Worm (Caenorhabditis elegans) whole organism, young adult: ENCODE data around the gene F20D6.1.

Source experiments
- B0336.3 ChIP-seq: fragments of 200-800 bp; sonication (Bioruptor generic); IDR thresholded peaks from 2 replicates; pipeline ENCODE4 v1.3.6; 2022; ENCODE audit warnings: missing genetic modification characterization, missing compliant biosample characterization
- C17E4.6 ChIP-seq: fragments of 200-800 bp; sonication (Bioruptor generic); IDR thresholded peaks from 2 replicates; pipeline ENCODE4 v1.3.6; 2022; ENCODE audit warnings: missing genetic modification reagents, missing genetic modification characterization, missing compliant biosample characterization
- D2030.7 ChIP-seq: fragments of 200-800 bp; sonication (Bioruptor generic); IDR thresholded peaks from 2 replicates; pipeline ENCODE4 v1.3.6; 2022; ENCODE audit warnings: missing genetic modification reagents, missing genetic modification characterization, missing compliant biosample characterization
- F39B2.1 ChIP-seq: fragments of 200-800 bp; sonication (Bioruptor generic); IDR thresholded peaks from 2 replicates; pipeline ENCODE4 v1.3.6; 2022; ENCODE audit warnings: missing genetic modification reagents, missing genetic modification characterization, missing compliant biosample characterization
- F57A8.1 ChIP-seq: fragments of 200-800 bp; sonication (Bioruptor generic); optimal IDR thresholded peaks from 2 replicates; lab custom pipeline; 2018; ENCODE audit warnings: mild to moderate bottlenecking, missing genetic modification characterization, moderate library complexity, missing compliant biosample characterization
- K12H6.12 ChIP-seq: fragments of 200-800 bp; sonication (Bioruptor generic); optimal IDR thresholded peaks from 2 replicates; lab custom pipeline; 2018; ENCODE audit warnings: mild to moderate bottlenecking, missing genetic modification characterization, missing compliant biosample characterization
- Y53F4B.3 ChIP-seq: fragments of 200-800 bp; sonication (Bioruptor generic); IDR thresholded peaks from 2 replicates; pipeline ENCODE4 v1.3.6; 2022; ENCODE audit warnings: missing genetic modification reagents, missing genetic modification characterization, missing compliant biosample characterization
- Y53G8AR.9 ChIP-seq: fragments of 200-800 bp; sonication (Bioruptor generic); conservative IDR thresholded peaks from 2 replicates; pipeline ENCODE4 v1.3.6; 2022; ENCODE audit warnings: missing genetic modification reagents, missing genetic modification characterization, missing compliant biosample characterization
- Y67H2A.10 ChIP-seq: fragments of 200-800 bp; sonication (Bioruptor generic); conservative IDR thresholded peaks from 2 replicates; pipeline ENCODE4 v1.3.6; 2022; ENCODE audit warnings: missing genetic modification reagents, missing genetic modification characterization, missing compliant biosample characterization
- ZK185.1 ChIP-seq: sonication (generic microtip); optimal IDR thresholded peaks from 2 replicates; lab custom pipeline; 2016; ENCODE audit warnings: mild to moderate bottlenecking, missing genetic modification characterization, missing compliant biosample characterization; ENCODE audit not compliant: poor library complexity, severe bottlenecking
- athp-1 ChIP-seq: sonication (generic microtip); optimal IDR thresholded peaks from 2 replicates; lab custom pipeline; 2017; ENCODE audit warnings: mild to moderate bottlenecking, missing genetic modification characterization, missing compliant biosample characterization
- attf-5 ChIP-seq: fragments of 200-800 bp; sonication (Bioruptor generic); optimal IDR thresholded peaks from 2 replicates; lab custom pipeline; 2018; ENCODE audit warnings: mild to moderate bottlenecking, missing genetic modification characterization, missing compliant biosample characterization
- bed-2 ChIP-seq: fragments of 200-800 bp; sonication (Bioruptor generic); IDR thresholded peaks from 2 replicates; pipeline ENCODE4 v1.3.6; 2022; ENCODE audit warnings: missing genetic modification reagents, missing genetic modification characterization, missing compliant biosample characterization
- cebp-1 ChIP-seq, 2 experiments: fragments of 200-800 bp in 1 of 2; sonication (Bioruptor generic) in 1 of 2; sonication (generic microtip) in 1 of 2; IDR thresholded peaks in 1 of 2; optimal IDR thresholded peaks in 1 of 2; 2 replicates each; pipeline versions ENCODE4 v1.3.6 to Lab custom; 2017 to 2022; ENCODE audit warnings: missing compliant biosample characterization in 2 of 2, missing genetic modification characterization in 2 of 2, mild to moderate bottlenecking in 1 of 2, missing genetic modification reagents in 1 of 2, moderate library complexity in 1 of 2
- ceh-58 ChIP-seq: fragments of 200-800 bp; sonication (Bioruptor generic); IDR thresholded peaks from 2 replicates; pipeline ENCODE4 v1.3.6; 2022; ENCODE audit warnings: missing genetic modification characterization, missing compliant biosample characterization
- ceh-79 ChIP-seq: sonication (generic microtip); optimal IDR thresholded peaks from 2 replicates; lab custom pipeline; 2017; ENCODE audit warnings: mild to moderate bottlenecking, missing genetic modification characterization, missing compliant biosample characterization
- ceh-91 ChIP-seq: fragments of 200-800 bp; sonication (Bioruptor generic); IDR thresholded peaks from 2 replicates; pipeline ENCODE4 v1.3.6; 2022; ENCODE audit warnings: missing genetic modification reagents, missing genetic modification characterization, missing compliant biosample characterization
- die-1 ChIP-seq: sonication (generic microtip); optimal IDR thresholded peaks from 2 replicates; lab custom pipeline; 2016; ENCODE audit warnings: missing genotype, mild to moderate bottlenecking, missing genetic modification characterization, missing compliant biosample characterization
- dpff-1 ChIP-seq: sonication (generic microtip); optimal IDR thresholded peaks from 2 replicates; lab custom pipeline; 2017; ENCODE audit warnings: mild to moderate bottlenecking, missing genetic modification characterization, missing compliant biosample characterization
- dpl-1 ChIP-seq: fragments of 150-350 bp; optimal IDR thresholded peaks from 2 replicates; lab custom pipeline; 2014; ENCODE audit warnings: missing biosample characterization, missing genetic modification reagents, missing genetic modification characterization
- efl-1 ChIP-seq: fragments of 150-350 bp; optimal IDR thresholded peaks from 2 replicates; lab custom pipeline; 2014; ENCODE audit warnings: missing biosample characterization, missing genetic modification reagents, missing genetic modification characterization
- fkh-3 ChIP-seq: sonication (generic microtip); optimal IDR thresholded peaks from 2 replicates; lab custom pipeline; 2016; ENCODE audit warnings: mild to moderate bottlenecking, missing genetic modification characterization, missing compliant biosample characterization
- gei-17 ChIP-seq: fragments of 200-800 bp; sonication (Bioruptor generic); optimal IDR thresholded peaks from 2 replicates; lab custom pipeline; 2018; ENCODE audit warnings: mild to moderate bottlenecking, missing genetic modification characterization, missing compliant biosample characterization
- him-1 ChIP-seq: sonication (generic microtip); optimal IDR thresholded peaks from 2 replicates; lab custom pipeline; 2016; ENCODE audit warnings: missing genotype, missing genetic modification reagents, missing genetic modification characterization, missing compliant biosample characterization
- hlh-12 ChIP-seq: sonication (generic microtip); optimal IDR thresholded peaks from 2 replicates; lab custom pipeline; 2016; ENCODE audit warnings: missing genetic modification characterization, missing compliant biosample characterization
- let-526 ChIP-seq: fragments of 200-800 bp; sonication (Bioruptor generic); IDR thresholded peaks from 2 replicates; pipeline ENCODE4 v1.3.6; 2022; ENCODE audit warnings: missing genetic modification reagents, missing genetic modification characterization, missing compliant biosample characterization
- lsl-1 ChIP-seq: fragments of 200-800 bp; sonication (Bioruptor generic); optimal IDR thresholded peaks from 2 replicates; lab custom pipeline; 2018; ENCODE audit warnings: mild to moderate bottlenecking, missing genetic modification characterization, moderate library complexity, missing compliant biosample characterization
- madf-6 ChIP-seq: fragments of 200-800 bp; sonication (Bioruptor generic); IDR thresholded peaks from 2 replicates; pipeline ENCODE4 v1.3.6; 2022; ENCODE audit warnings: missing genetic modification reagents, missing genetic modification characterization, missing compliant biosample characterization
- mes-4 ChIP-seq: sonication (generic microtip); optimal IDR thresholded peaks from 2 replicates; lab custom pipeline; 2016; ENCODE audit warnings: missing genotype, missing genetic modification characterization, missing compliant biosample characterization
- mxl-1 ChIP-seq: sonication (generic microtip); optimal IDR thresholded peaks from 2 replicates; lab custom pipeline; 2016; ENCODE audit warnings: missing genetic modification characterization, missing compliant biosample characterization
- nfya-2 ChIP-seq: fragments of 200-800 bp; sonication (Bioruptor generic); IDR thresholded peaks from 2 replicates; pipeline ENCODE4 v1.3.6; 2022; ENCODE audit warnings: missing genetic modification reagents, missing genetic modification characterization, missing compliant biosample characterization
- nhr-27 ChIP-seq: fragments of 200-800 bp; sonication (Bioruptor generic); optimal IDR thresholded peaks from 2 replicates; lab custom pipeline; 2018; ENCODE audit warnings: mild to moderate bottlenecking, missing genetic modification characterization, moderate library complexity, missing compliant biosample characterization
- nhr-90 ChIP-seq: sonication (generic microtip); optimal IDR thresholded peaks from 2 replicates; lab custom pipeline; 2016; ENCODE audit warnings: missing genotype, mild to moderate bottlenecking, missing genetic modification characterization, missing compliant biosample characterization
- pbrm-1 ChIP-seq: fragments of 200-800 bp; sonication (Bioruptor generic); IDR thresholded peaks from 2 replicates; pipeline ENCODE4 v1.3.6; 2022; ENCODE audit warnings: missing genetic modification reagents, missing genetic modification characterization, missing compliant biosample characterization
- rec-8 ChIP-seq, 2 experiments: sonication (generic microtip); optimal IDR thresholded peaks; 2 replicates each; lab custom pipeline; 2016; ENCODE audit warnings: mild to moderate bottlenecking in 2 of 2, missing genetic modification characterization in 2 of 2, missing genetic modification reagents in 2 of 2, missing genotype in 2 of 2, missing biosample characterization in 1 of 2, missing compliant biosample characterization in 1 of 2, moderate library complexity in 1 of 2
- sea-2 ChIP-seq: fragments of 200-800 bp; sonication (Bioruptor generic); IDR thresholded peaks from 2 replicates; pipeline ENCODE4 v1.3.6; 2022; ENCODE audit warnings: missing genetic modification characterization, missing compliant biosample characterization
- snpc-4 ChIP-seq, 5 experiments: fragments of 150-350 bp in 1 of 5; sonication (generic microtip) in 4 of 5; optimal IDR thresholded peaks; 2 replicates each; lab custom pipeline; 2014 to 2018; ENCODE audit warnings: missing genetic modification characterization in 5 of 5, missing biosample characterization in 3 of 5, antibody characterized with exemption in 2 of 5, mild to moderate bottlenecking in 2 of 5, missing compliant biosample characterization in 2 of 5, missing genotype in 2 of 5, moderate library complexity in 2 of 5, missing genetic modification reagents in 1 of 5
- tbx-9 ChIP-seq: sonication (generic microtip); optimal IDR thresholded peaks from 2 replicates; lab custom pipeline; 2016; ENCODE audit warnings: borderline replicate concordance, missing genetic modification characterization, inconsistent platforms, missing compliant biosample characterization
- tlf-1 ChIP-seq: fragments of 200-800 bp; sonication (Bioruptor generic); optimal IDR thresholded peaks from 2 replicates; lab custom pipeline; 2018; ENCODE audit warnings: mild to moderate bottlenecking, missing genetic modification characterization, missing compliant biosample characterization
- unc-130 ChIP-seq: sonication (generic microtip); optimal IDR thresholded peaks from 2 replicates; lab custom pipeline; 2016; ENCODE audit warnings: missing genetic modification reagents, missing genetic modification characterization, missing compliant biosample characterization
- xnd-1 ChIP-seq: sonication (generic microtip); optimal IDR thresholded peaks from 2 replicates; lab custom pipeline; 2016; ENCODE audit warnings: missing genotype, missing genetic modification reagents, missing genetic modification characterization, missing compliant biosample characterization
- ztf-28 ChIP-seq: fragments of 200-800 bp; sonication (Bioruptor generic); IDR thresholded peaks from 2 replicates; pipeline ENCODE4 v1.3.6; 2022; ENCODE audit warnings: missing genetic modification reagents, missing genetic modification characterization, missing compliant biosample characterization
- ztf-3 ChIP-seq: fragments of 200-800 bp; sonication (Bioruptor generic); optimal IDR thresholded peaks from 2 replicates; lab custom pipeline; 2018; ENCODE audit warnings: mild to moderate bottlenecking, missing genetic modification characterization, missing compliant biosample characterization
- ztf-6 ChIP-seq: fragments of 200-800 bp; sonication (Bioruptor generic); IDR thresholded peaks from 2 replicates; pipeline ENCODE4 v1.3.6; 2022; ENCODE audit warnings: missing genetic modification reagents, missing genetic modification characterization, missing compliant biosample characterization

The F20D6.1 gene

ce11 chrV:8223417-8223816, 32.9 kb downstream of the F20D6.1 start (continued):
- TF ChIP-seq ZK185.1 (tag; lab: Kevin White, UChicago), result no peak
- TF ChIP-seq ceh-79 (tag; lab: Kevin White, UChicago), result peak; percentile 28
- TF ChIP-seq ztf-6, result no peak
- TF ChIP-seq B0336.3 (GFP tag; lab: Robert Waterston, UW), result peak; percentile 75
- no peak for TF ChIP-seq mxl-1 (tag; lab: Kevin White, UChicago)
- TF ChIP-seq, all 124 proteins: peak for 18

- no peak for TF ChIP-seq cebp-1 (GFP tag; IDR thresholded peaks at IDR 0.05; lab: Robert Waterston, UW)
- no peak for TF ChIP-seq cebp-1 (tag; optimal IDR thresholded peaks at IDR 0.05; lab: Kevin White, UChicago)
- TF ChIP-seq Y67H2A.10, result no peak
- no peak for TF ChIP-seq D2030.7
- no peak for TF ChIP-seq sea-2 (GFP tag; lab: Robert Waterston, UW)
- no peak for TF ChIP-seq Y53G8AR.9 (GFP tag; lab: Robert Waterston, UW)
- no peak for TF ChIP-seq C17E4.6
- no peak for TF ChIP-seq nhr-27 (tag; lab: Kevin White, UChicago)
- no peak for TF ChIP-seq F39B2.1
- no peak for TF ChIP-seq let-526 (GFP tag; lab: Robert Waterston, UW)
- TF ChIP-seq ztf-3, result no peak
- no peak for TF ChIP-seq mes-4 (tag; lab: Kevin White, UChicago)
- TF ChIP-seq nfya-2, result no peak
- no peak for TF ChIP-seq efl-1
- TF ChIP-seq bed-2 (GFP tag; lab: Robert Waterston, UW), result no peak
These were observed 34.1 kb downstream of the F20D6.1 start, which contains the start of gene pax-1 for ce11 chrV:8224634-8225033. Gene pax-1, plus strand, starts transcription at chrV:8224934.

ce11 chrV:8226812-8227211, 36.3 kb downstream of the F20D6.1 start, which contains the start of gene K07C11.10:
Gene K07C11.10, minus strand, starts transcription at chrV:8226912.
- TF ChIP-seq dpl-1 (GFP tag; lab: Kevin White, UChicago) (no peak), him-1 (no peak), Y53G8AR.9 (GFP tag; lab: Robert Waterston, UW) (no peak), F57A8.1 (no peak), dpff-1 (tag; lab: Kevin White, UChicago) (no peak), ceh-91 (GFP tag; lab: Robert Waterston, UW) (no peak), madf-6 (no peak), attf-5 (GFP tag; lab: Kevin White, UChicago) (no peak), Y53F4B.3 (no peak), nfya-2 (no peak), xnd-1 (tag; lab: Kevin White, UChicago) (no peak), K12H6.12 (no peak), fkh-3 (tag; lab: Kevin White, UChicago) (no peak), lsl-1 (GFP tag; lab: Kevin White, UChicago) (no peak)
- TF ChIP-seq, all 124 proteins: peak for 0

- TF ChIP-seq ztf-6 (no peak), dpff-1 (tag; lab: Kevin White, UChicago) (no peak), athp-1 (peak; percentile 40), pbrm-1 (GFP tag; lab: Robert Waterston, UW) (peak; percentile 100), C17E4.6 (peak; percentile 83), nhr-90 (tag; lab: Kevin White, UChicago) (peak; percentile 49), ceh-58 (no peak), F57A8.1 (no peak), hlh-12 (tag; lab: Kevin White, UChicago) (no peak), ztf-28 (GFP tag; lab: Robert Waterston, UW) (peak; percentile 91), efl-1 (peak; percentile 35), snpc-4 (GFP tag; optimal IDR thresholded peaks at IDR 0.05; lab: Kevin White, UChicago) (peak; percentile 100), snpc-4 (tag; optimal IDR thresholded peaks at IDR 0.05; lab: Kevin White, UChicago) (peak; percentile 99 to 100 (median 100)), tlf-1 (GFP tag; lab: Kevin White, UChicago) (peak; percentile 69), die-1 (tag; lab: Kevin White, UChicago) (peak; percentile 52), rec-8 (tag; optimal IDR thresholded peaks at IDR 0.05; lab: Kevin White, UChicago) (peak in 1 of 2 experiments; percentile 83), mxl-1 (tag; lab: Kevin White, UChicago) (peak; percentile 31), unc-130 (GFP tag; lab: Kevin White, UChicago) (peak; percentile 62), gei-17 (GFP tag; lab: Kevin White, UChicago) (peak; percentile 55), sea-2 (GFP tag; lab: Robert Waterston, UW) (no peak), tbx-9 (tag; lab: Kevin White, UChicago) (no peak)
These were observed 38.2 kb downstream of the F20D6.1 start for ce11 chrV:8228712-8229119.
